Worm (Caenorhabditis elegans) whole organism, midembryonic: ENCODE measurements around the gene cyy-1.

ENCODE experiments used
- flt-1 ChIP-seq: fragments of 200-800 bp; sonication (Bioruptor generic); IDR thresholded peaks from 2 replicates; pipeline ENCODE4 v1.3.6; 2022; ENCODE audit warnings: missing genetic modification characterization, missing compliant biosample characterization
- ztf-23 ChIP-seq: fragments of 200-800 bp; sonication (Bioruptor generic); IDR thresholded peaks from 2 replicates; pipeline ENCODE4 v1.3.6; 2022; ENCODE audit warnings: missing genetic modification reagents, missing genetic modification characterization, missing compliant biosample characterization

DNA sequence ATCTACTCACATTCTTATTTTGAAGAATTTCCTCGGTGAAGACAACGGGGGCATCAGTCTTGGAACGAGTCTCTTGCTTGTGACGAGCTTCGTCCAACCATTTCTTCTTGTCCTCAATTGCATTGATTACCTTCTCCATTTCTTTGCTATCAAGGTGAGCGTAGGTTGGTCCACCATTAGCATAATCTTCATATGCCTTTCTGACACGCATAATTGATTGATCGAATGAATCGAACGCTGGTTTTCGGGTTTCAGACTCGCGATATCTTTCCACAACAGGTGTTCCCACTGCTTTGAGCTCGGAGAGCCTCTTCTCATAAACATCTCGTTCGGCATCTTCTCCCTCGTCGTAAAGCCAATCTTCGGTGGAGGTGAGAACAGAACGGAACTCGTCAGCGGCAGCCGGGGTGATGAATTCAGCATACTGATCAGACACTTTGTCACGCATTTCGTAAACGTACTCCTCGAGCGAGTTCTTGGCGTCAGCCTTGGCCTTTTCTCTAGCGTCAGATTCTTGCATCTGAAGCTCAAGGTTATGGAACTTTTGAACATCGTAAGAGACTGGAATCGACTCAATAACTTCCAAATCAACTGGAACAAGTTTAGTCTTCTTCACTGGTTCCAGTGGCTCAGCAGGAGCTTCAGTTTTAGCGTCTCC lies 38.9 kb downstream of the cyy-1 start:
- TF ChIP-seq ztf-23 (GFP tag; lab: Robert Waterston, UW) (no peak), flt-1 (no peak)
